Fruit fly (Drosophila melanogaster) whole organism, embryonic: ENCODE results near the gene Cypl.

Experiments used
- CG12942 ChIP-seq: fragments of 200-800 bp; sonication (Bioruptor generic); optimal IDR thresholded peaks from 3 replicates; lab custom pipeline; 2016; ENCODE audit warnings: missing biosample characterization, missing genetic modification characterization
- CG14014 ChIP-seq: fragments of 200-800 bp; sonication (Bioruptor generic); IDR thresholded peaks from 2 replicates; pipeline ENCODE4 v1.3.6; 2022; ENCODE audit warnings: missing biosample characterization, missing genetic modification characterization
- CG15011 ChIP-seq: fragments of 200-800 bp; sonication (Bioruptor generic); optimal IDR thresholded peaks from 3 replicates; lab custom pipeline; 2018; ENCODE audit warnings: missing biosample characterization, mild to moderate bottlenecking, missing genetic modification characterization
- CG34224 ChIP-seq: fragments of 200-800 bp; sonication (Bioruptor generic); IDR thresholded peaks from 3 replicates; pipeline ENCODE4 v1.3.6; 2022; ENCODE audit warnings: missing biosample characterization, missing genetic modification characterization; ENCODE audit not compliant: partially characterized antibody
- CG8478 ChIP-seq: fragments of >200 bp; optimal IDR thresholded peaks from 2 replicates; lab custom pipeline; 2018
- Hmx ChIP-seq: fragments of 200-800 bp; sonication (Bioruptor generic); optimal IDR thresholded peaks from 2 replicates; lab custom pipeline; 2016; ENCODE audit warnings: missing biosample characterization, missing genetic modification characterization
- NFAT ChIP-seq: fragments of 200-800 bp; sonication (Bioruptor generic); IDR thresholded peaks from 2 replicates; pipeline ENCODE4 v1.3.6; 2022; ENCODE audit warnings: missing biosample characterization, missing genetic modification characterization
- Nf-YC ChIP-seq: fragments of 200-800 bp; optimal IDR thresholded peaks from 3 replicates; lab custom pipeline; 2019; ENCODE audit warnings: missing biosample characterization, mild to moderate bottlenecking, missing genetic modification characterization, moderate library complexity
- jumu ChIP-seq: fragments of 200-800 bp; sonication (Bioruptor generic); optimal IDR thresholded peaks from 3 replicates; lab custom pipeline; 2016; ENCODE audit warnings: missing biosample characterization, missing genetic modification characterization
- pan ChIP-seq, 4 experiments: fragments of >200 bp in 3 of 4; fragments of 200-800 bp in 1 of 4; sonication (Bioruptor generic) in 1 of 4; optimal IDR thresholded peaks in 3 of 4; IDR thresholded peaks in 1 of 4; 2 replicates each; pipeline versions ENCODE4 v1.3.6 to Lab custom; 2017 to 2022; ENCODE audit warnings: missing biosample characterization in 2 of 4, missing genetic modification characterization in 2 of 4, mixed read lengths in 1 of 4
- zfh1 ChIP-seq: fragments of 200-800 bp; sonication (Bioruptor generic); IDR thresholded peaks from 3 replicates; pipeline ENCODE4 v1.3.6; 2022; ENCODE audit warnings: missing biosample characterization, missing genetic modification characterization

- no peak for TF ChIP-seq CG34224 (GFP tag; lab: Robert Waterston, UW)
- TF ChIP-seq CG14014 (GFP tag; lab: Robert Waterston, UW), result peak; percentile 86
- TF ChIP-seq pan (optimal IDR thresholded peaks at IDR 0.05; lab: Kevin White, UChicago), result no peak
- TF ChIP-seq pan (GFP tag; optimal IDR thresholded peaks at IDR 0.05 in 1 of 2, IDR thresholded peaks at IDR 0.05 in 1 of 2), result peak in 1 of 2 experiments; percentile 89
- peak; percentile 71 for TF ChIP-seq jumu (GFP tag; lab: Kevin White, UChicago)
- peak; percentile 63 for TF ChIP-seq Hmx (GFP tag; lab: Kevin White, UChicago)
- TF ChIP-seq CG12942 (GFP tag; lab: Kevin White, UChicago), result peak; percentile 49
- peak; percentile 76 for TF ChIP-seq CG15011 (GFP tag; lab: Kevin White, UChicago)
- no peak for TF ChIP-seq CG8478
- TF ChIP-seq Nf-YC (tag; lab: Kevin White, UChicago), result peak; percentile 15
- TF ChIP-seq zfh1 (GFP tag; lab: Robert Waterston, UW), result peak; percentile 68; the same call in 2 of the 3 replicates
- TF ChIP-seq NFAT (GFP tag; lab: Robert Waterston, UW), result peak; percentile 98
These were observed 4.2 kb upstream of the Cypl start for dm6 chr3L:546819-547441.
